Worm (Caenorhabditis elegans): Measurements from ENCODE around the gene ctsa-4.1.

- TF ChIP-seq T22C8.4 (GFP tag; IDR thresholded peaks at IDR 0.05) (peak; percentile 59), tab-1 (GFP tag; IDR thresholded peaks at IDR 0.05) (no peak), ztf-29 (GFP tag; IDR thresholded peaks at IDR 0.05) (no peak), med-1 (GFP tag; optimal IDR thresholded peaks at IDR 0.05; ENCODE audit: insufficient read depth) (no peak), ztf-23 (GFP tag; IDR thresholded peaks at IDR 0.05) (no peak), cog-1 (tag; optimal IDR thresholded peaks at IDR 0.05) (peak; percentile 57), flt-1 (GFP tag; IDR thresholded peaks at IDR 0.05) (no peak), klf-2 (GFP tag; conservative IDR thresholded peaks at IDR 0.05) (no peak)
Measured at ce11 chrII:6370110-6370509, 3.3 kb downstream of the ctsa-4.1 start.
